Worm (Caenorhabditis elegans): ENCODE data around the gene C09G9.5.
A peak's percentile ranks its signal among the peaks of the same experiment; 100 is the strongest.

C09G9.5 gene

ce11 chrIV:8923381-8923780, 37.1 kb downstream of the C09G9.5 start (continued):
- TF ChIP-seq hlh-12 (tag; optimal IDR thresholded peaks at IDR 0.05) (no peak), lin-54 (GFP tag; optimal IDR thresholded peaks at IDR 0.05) (peak; percentile 37), mxl-1 (tag; optimal IDR thresholded peaks at IDR 0.05) (no peak), efl-1 (GFP tag; optimal IDR thresholded peaks at IDR 0.05) (peak; percentile 29), snpc-1.3 (tag; optimal IDR thresholded peaks at IDR 0.05; ENCODE audit: insufficient read depth) (no peak), tbp1 (GFP tag; optimal IDR thresholded peaks at IDR 0.05) (peak; percentile 4), zim-3 (tag; optimal IDR thresholded peaks at IDR 0.05) (no peak), snpc-3.4 (tag; optimal IDR thresholded peaks at IDR 0.05) (no peak), attf-3 (GFP tag; conservative IDR thresholded peaks at IDR 0.05) (no peak), ceh-100 (GFP tag; IDR thresholded peaks at IDR 0.05) (no peak), nhr-179 (tag; optimal IDR thresholded peaks at IDR 0.05) (no peak), F52B5.7 (tag; optimal IDR thresholded peaks at IDR 0.05) (no peak), ztf-18 (tag; optimal IDR thresholded peaks at IDR 0.05) (peak; percentile 94), ztf-25 (GFP tag; IDR thresholded peaks at IDR 0.05) (no peak), F49E8.2 (tag; optimal IDR thresholded peaks at IDR 0.05; ENCODE audit: insufficient read depth) (peak; percentile 36), attf-5 (GFP tag; optimal IDR thresholded peaks at IDR 0.05) (no peak), sea-2 (GFP tag; IDR thresholded peaks at IDR 0.05) (no peak), B0261.1 (tag; optimal IDR thresholded peaks at IDR 0.05) (no peak), pha-4 (tag; optimal IDR thresholded peaks at IDR 0.05) (no peak), F22D6.2 (tag; optimal IDR thresholded peaks at IDR 0.05) (no peak), mel-28 (tag; optimal IDR thresholded peaks at IDR 0.05; ENCODE audit: borderline replicate concordance) (no peak), ceh-27 (GFP tag; optimal IDR thresholded peaks at IDR 0.05) (no peak), Y53F4B.3 (GFP tag; IDR thresholded peaks at IDR 0.05) (no peak), snpc-4 (GFP tag; optimal IDR thresholded peaks at IDR 0.05) (no peak), snpc-4 (tag; optimal IDR thresholded peaks at IDR 0.05) (peak in 1 of 4 experiments; percentile 41), rec-8 (tag; optimal IDR thresholded peaks at IDR 0.05) (no peak), unc-62 (GFP tag; optimal IDR thresholded peaks at IDR 0.05) (no peak), dox-1 (GFP tag; IDR thresholded peaks at IDR 0.05) (0 out of 2 replicates have a peak, but pooled peaks have one; percentile 48)

DNA sequence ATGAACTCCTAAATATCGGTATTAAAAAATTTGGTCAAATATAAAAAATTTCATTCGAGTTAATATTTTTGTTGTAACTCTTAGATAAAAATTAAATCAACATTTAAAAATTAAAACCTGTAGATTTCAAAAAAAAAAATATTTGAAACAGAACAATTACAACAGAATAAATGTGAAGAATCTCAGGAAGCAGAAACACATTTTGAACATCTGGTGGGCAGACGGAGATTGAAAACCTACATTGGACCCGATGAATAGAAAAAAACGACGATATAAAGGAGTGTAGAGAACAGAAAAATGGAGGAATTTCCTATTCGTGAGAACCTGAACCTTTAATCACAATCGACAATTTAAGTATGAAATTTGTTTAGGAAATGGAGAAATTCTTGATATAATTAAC, 37.8 kb downstream of the C09G9.5 start:
- no peak for TF ChIP-seq ztf-26 (tag; optimal IDR thresholded peaks at IDR 0.05)
- TF ChIP-seq mel-28 (tag; optimal IDR thresholded peaks at IDR 0.05; ENCODE audit: borderline replicate concordance): no peak
- TF ChIP-seq Y56A3A.18 (GFP tag; IDR thresholded peaks at IDR 0.05): no peak
- no peak for TF ChIP-seq ztf-22 (GFP tag; optimal IDR thresholded peaks at IDR 0.05)

DNA sequence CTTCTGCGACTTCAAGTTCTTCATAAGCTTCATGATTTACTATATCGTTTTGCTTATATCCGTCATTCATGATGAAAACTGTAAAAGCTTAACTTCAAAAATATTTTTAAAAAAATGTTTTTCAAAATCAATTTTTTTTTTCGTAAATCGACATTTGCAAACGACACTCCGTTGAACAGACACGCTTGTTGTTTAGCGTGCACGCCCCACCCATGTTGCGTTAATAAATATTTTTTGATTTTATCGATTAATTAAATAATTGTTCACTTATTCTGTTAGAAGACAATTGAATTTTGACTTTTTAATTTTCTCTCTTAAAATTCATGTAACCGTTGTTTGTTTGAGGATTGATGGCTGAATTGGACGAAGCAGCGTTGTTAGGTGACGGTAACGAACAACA, 39.7 kb downstream of the C09G9.5 start, which contains the start of the genes D1046.2 and cfim-2:
D1046.2 (minus strand) TSS at position 78 of the 400 bp plus-strand sequence.
cfim-2 (plus strand) TSS at position 335 of the 400 bp plus-strand sequence.
- TF ChIP-seq lsl-1 (GFP tag; optimal IDR thresholded peaks at IDR 0.05): no peak
- TF ChIP-seq egl-44 (GFP tag; IDR thresholded peaks at IDR 0.05): no peak
- no peak for TF ChIP-seq attf-6 (GFP tag; IDR thresholded peaks at IDR 0.05)
- TF ChIP-seq F23B12.7 (tag; optimal IDR thresholded peaks at IDR 0.05; ENCODE audit: insufficient read depth): peak; percentile 4
- no peak for TF ChIP-seq snpc-4 (GFP tag; optimal IDR thresholded peaks at IDR 0.05)
- no peak for TF ChIP-seq snpc-4 (tag; optimal IDR thresholded peaks at IDR 0.05)
- TF ChIP-seq B0336.3 (GFP tag; IDR thresholded peaks at IDR 0.05): no peak
- no peak for TF ChIP-seq F22D6.2 (tag; optimal IDR thresholded peaks at IDR 0.05)
- TF ChIP-seq F39B2.1 (GFP tag; IDR thresholded peaks at IDR 0.05): no peak
- no peak for TF ChIP-seq dpl-1 (GFP tag; optimal IDR thresholded peaks at IDR 0.05)
- TF ChIP-seq nfya-2 (GFP tag; IDR thresholded peaks at IDR 0.05): no peak
- TF ChIP-seq lin-26 (GFP tag; IDR thresholded peaks at IDR 0.05): no peak
- TF ChIP-seq attf-3 (GFP tag; conservative IDR thresholded peaks at IDR 0.05): peak; percentile 96
- TF ChIP-seq lin-35 (GFP tag; optimal IDR thresholded peaks at IDR 0.05): no peak
- TF ChIP-seq attf-5 (GFP tag; optimal IDR thresholded peaks at IDR 0.05): no peak
- TF ChIP-seq him-1 (tag; optimal IDR thresholded peaks at IDR 0.05): no peak
- TF ChIP-seq B0019.2 (GFP tag; conservative IDR thresholded peaks at IDR 0.05): no peak

All from whole organism, young adult.